Fruit fly (Drosophila melanogaster) whole organism, embryonic: ENCODE measurements around the gene Nepl13.
A peak's percentile ranks its signal among the peaks of the same experiment; 100 is the strongest.

Source experiments
- CG10267 ChIP-seq: fragments of 200-800 bp; sonication (Bioruptor generic); optimal IDR thresholded peaks from 2 replicates; lab custom pipeline; 2018; ENCODE audit warnings: missing biosample characterization, mild to moderate bottlenecking, missing genetic modification characterization, moderate library complexity
- CG11504 ChIP-seq: fragments of 200-800 bp; sonication (Bioruptor generic); optimal IDR thresholded peaks from 3 replicates; lab custom pipeline; 2019; ENCODE audit warnings: missing biosample characterization, mild to moderate bottlenecking, missing genetic modification characterization, moderate library complexity
- CG11560 ChIP-seq: fragments of 200-800 bp; sonication (Bioruptor generic); IDR thresholded peaks from 3 replicates; pipeline ENCODE4 v1.3.6; 2022; ENCODE audit warnings: missing biosample characterization, missing genetic modification characterization
- CG13287 ChIP-seq: fragments of 200-800 bp; sonication (Bioruptor generic); IDR thresholded peaks from 2 replicates; pipeline ENCODE4 v1.3.6; 2022; ENCODE audit warnings: missing biosample characterization, missing genetic modification characterization; ENCODE audit not compliant: partially characterized antibody
- CG15514 ChIP-seq: fragments of 200-800 bp; sonication (Bioruptor generic); optimal IDR thresholded peaks from 3 replicates; lab custom pipeline; 2017; ENCODE audit warnings: missing biosample characterization, missing genetic modification characterization, mild to moderate bottlenecking, moderate library complexity, missing genetic modification reagents
- CG1603 ChIP-seq: fragments of 200-800 bp; sonication (Bioruptor generic); optimal IDR thresholded peaks from 2 replicates; lab custom pipeline; 2019; ENCODE audit warnings: missing biosample characterization, mild to moderate bottlenecking, missing genetic modification characterization, moderate library complexity
- CG17385 ChIP-seq: fragments of 200-800 bp; sonication (Bioruptor generic); optimal IDR thresholded peaks from 3 replicates; lab custom pipeline; 2018; ENCODE audit warnings: missing biosample characterization, mild to moderate bottlenecking, missing genetic modification characterization
- CG18262 ChIP-seq: fragments of 200-800 bp; optimal IDR thresholded peaks from 3 replicates; lab custom pipeline; 2019; ENCODE audit warnings: missing biosample characterization, mild to moderate bottlenecking, missing genetic modification characterization, moderate library complexity
- CG2116 ChIP-seq: fragments of 200-800 bp; sonication (Bioruptor generic); optimal IDR thresholded peaks from 3 replicates; lab custom pipeline; 2018; ENCODE audit warnings: missing biosample characterization, mild to moderate bottlenecking, missing genetic modification characterization
- CG2678 ChIP-seq: fragments of 200-800 bp; sonication (Bioruptor generic); optimal IDR thresholded peaks from 3 replicates; lab custom pipeline; 2019; ENCODE audit warnings: missing biosample characterization, mild to moderate bottlenecking, missing genetic modification characterization, moderate library complexity
- CG30020 ChIP-seq: fragments of 200-800 bp; optimal IDR thresholded peaks from 2 replicates; lab custom pipeline; 2019; ENCODE audit warnings: missing biosample characterization, mild to moderate bottlenecking, missing genetic modification characterization, moderate library complexity
- CG32772 ChIP-seq: fragments of 200-800 bp; sonication (Bioruptor generic); IDR thresholded peaks from 2 replicates; pipeline ENCODE4 v1.3.6; 2022; ENCODE audit warnings: missing biosample characterization, missing genetic modification characterization
- CG34224 ChIP-seq: fragments of 200-800 bp; sonication (Bioruptor generic); IDR thresholded peaks from 3 replicates; pipeline ENCODE4 v1.3.6; 2022; ENCODE audit warnings: missing biosample characterization, missing genetic modification characterization; ENCODE audit not compliant: partially characterized antibody
- CG3838 ChIP-seq: fragments of 200-800 bp; sonication (Bioruptor generic); optimal IDR thresholded peaks from 3 replicates; lab custom pipeline; 2016; ENCODE audit warnings: missing biosample characterization, missing genetic modification characterization
- CG4617 ChIP-seq: fragments of 200-800 bp; sonication (Bioruptor generic); optimal IDR thresholded peaks from 3 replicates; lab custom pipeline; 2016; ENCODE audit warnings: missing biosample characterization, missing genetic modification characterization, borderline replicate concordance
- CG6175 ChIP-seq: fragments of 200-800 bp; sonication (Bioruptor generic); IDR thresholded peaks from 3 replicates; pipeline ENCODE4 v1.3.6; 2022; ENCODE audit warnings: missing biosample characterization, missing genetic modification characterization
- CG6791 ChIP-seq: fragments of 200-800 bp; sonication (Bioruptor generic); IDR thresholded peaks from 3 replicates; pipeline ENCODE4 v1.3.6; 2022; ENCODE audit warnings: missing biosample characterization, missing genetic modification characterization; ENCODE audit not compliant: partially characterized antibody
- CG6813 ChIP-seq: fragments of 200-800 bp; sonication (Bioruptor generic); optimal IDR thresholded peaks from 2 replicates; lab custom pipeline; 2017; ENCODE audit warnings: missing biosample characterization, missing genetic modification characterization, mild to moderate bottlenecking, moderate library complexity, missing genetic modification reagents
- CG7987 ChIP-seq: fragments of 200-800 bp; sonication (Bioruptor generic); optimal IDR thresholded peaks from 2 replicates; lab custom pipeline; 2018; ENCODE audit warnings: missing biosample characterization, mild to moderate bottlenecking, missing genetic modification characterization, moderate library complexity
- CG9817 ChIP-seq: fragments of 200-800 bp; sonication (Bioruptor generic); optimal IDR thresholded peaks from 2 replicates; lab custom pipeline; 2018; ENCODE audit warnings: missing biosample characterization, mild to moderate bottlenecking, missing genetic modification characterization, moderate library complexity
- CTCF ChIP-seq: fragments of 200-800 bp; sonication (Bioruptor generic); optimal IDR thresholded peaks from 2 replicates; lab custom pipeline; 2017; ENCODE audit warnings: missing biosample characterization, mild to moderate bottlenecking, missing genetic modification characterization, moderate library complexity
- Dll ChIP-seq: fragments of 200-800 bp; sonication (Bioruptor generic); IDR thresholded peaks from 4 replicates; pipeline ENCODE4 v1.3.6; 2022; ENCODE audit warnings: missing biosample characterization, missing genetic modification characterization; ENCODE audit not compliant: partially characterized antibody
- Doc3 ChIP-seq: fragments of 200-800 bp; sonication (Bioruptor generic); IDR thresholded peaks from 3 replicates; pipeline ENCODE4 v1.3.6; 2022; ENCODE audit warnings: missing biosample characterization, missing genetic modification characterization; ENCODE audit not compliant: partially characterized antibody
- Dp ChIP-seq: fragments of 200-800 bp; sonication (Bioruptor generic); optimal IDR thresholded peaks from 2 replicates; lab custom pipeline; 2018; ENCODE audit warnings: missing biosample characterization, mild to moderate bottlenecking, missing genetic modification characterization, moderate library complexity
- Dref ChIP-seq: fragments of 200-800 bp; sonication (Bioruptor generic); IDR thresholded peaks from 2 replicates; pipeline ENCODE4 v1.3.6; 2022; ENCODE audit warnings: missing biosample characterization, missing genetic modification characterization
- Drgx ChIP-seq: fragments of 200-800 bp; sonication (Bioruptor generic); IDR thresholded peaks from 2 replicates; pipeline ENCODE4 v1.3.6; 2022; ENCODE audit warnings: missing biosample characterization, missing genetic modification characterization
- E2f2 ChIP-seq: fragments of 200-800 bp; sonication (Bioruptor generic); IDR thresholded peaks from 2 replicates; pipeline ENCODE4 v1.3.6; 2022; ENCODE audit warnings: missing biosample characterization, missing genetic modification characterization
- HLH4C ChIP-seq: fragments of 200-800 bp; sonication (Bioruptor generic); IDR thresholded peaks from 3 replicates; pipeline ENCODE4 v1.3.6; 2022; ENCODE audit warnings: missing biosample characterization, missing genetic modification characterization; ENCODE audit not compliant: partially characterized antibody
- Hr39 ChIP-seq: fragments of >200 bp; optimal IDR thresholded peaks from 2 replicates; lab custom pipeline; 2017
- Hr78 ChIP-seq, 2 experiments: fragments of 200-800 bp in 1 of 2; fragments of >200 bp in 1 of 2; sonication (Bioruptor generic) in 1 of 2; optimal IDR thresholded peaks; 2 replicates each; lab custom pipeline; 2017 to 2019; ENCODE audit warnings: missing biosample characterization in 2 of 2, missing genetic modification characterization in 2 of 2, mild to moderate bottlenecking in 1 of 2, moderate library complexity in 1 of 2
- MESR4 ChIP-seq: fragments of 200-800 bp; sonication (Bioruptor generic); optimal IDR thresholded peaks from 2 replicates; lab custom pipeline; 2018; ENCODE audit warnings: missing biosample characterization, mild to moderate bottlenecking, missing genetic modification characterization, moderate library complexity
- Opbp ChIP-seq: fragments of 200-800 bp; sonication (Bioruptor generic); IDR thresholded peaks from 3 replicates; pipeline ENCODE4 v1.3.6; 2022; ENCODE audit warnings: missing biosample characterization, missing genetic modification characterization; ENCODE audit not compliant: partially characterized antibody
- Scr ChIP-seq: fragments of 200-800 bp; sonication (Bioruptor generic); IDR thresholded peaks from 2 replicates; pipeline ENCODE4 v1.3.6; 2022; ENCODE audit warnings: missing biosample characterization, missing genetic modification characterization; ENCODE audit not compliant: partially characterized antibody
- TFAM ChIP-seq: fragments of 200-800 bp; sonication (Bioruptor generic); optimal IDR thresholded peaks from 2 replicates; lab custom pipeline; 2017; ENCODE audit warnings: missing biosample characterization, missing genetic modification characterization, inconsistent platforms
- Usf ChIP-seq: fragments of 200-800 bp; sonication (Bioruptor generic); optimal IDR thresholded peaks from 2 replicates; lab custom pipeline; 2017; ENCODE audit warnings: missing genotype, missing biosample characterization, missing genetic modification characterization
- YL-1 ChIP-seq: fragments of 200-800 bp; sonication (Bioruptor generic); optimal IDR thresholded peaks from 3 replicates; lab custom pipeline; 2017; ENCODE audit warnings: missing biosample characterization, mild to moderate bottlenecking, missing genetic modification characterization
- amos ChIP-seq: fragments of 200-800 bp; sonication (Bioruptor generic); IDR thresholded peaks from 2 replicates; pipeline ENCODE4 v1.3.6; 2022; ENCODE audit warnings: missing biosample characterization, missing genetic modification characterization; ENCODE audit not compliant: partially characterized antibody
- bbx ChIP-seq: fragments of 200-800 bp; sonication (Bioruptor generic); IDR thresholded peaks from 2 replicates; pipeline ENCODE4 v1.3.6; 2022; ENCODE audit warnings: missing biosample characterization, missing genetic modification characterization; ENCODE audit not compliant: partially characterized antibody
- cato ChIP-seq: fragments of 200-800 bp; sonication (Bioruptor generic); optimal IDR thresholded peaks from 2 replicates; lab custom pipeline; 2016; ENCODE audit warnings: missing biosample characterization, missing genetic modification characterization, borderline replicate concordance
- chinmo ChIP-seq: fragments of 200-800 bp; sonication (Bioruptor generic); IDR thresholded peaks from 4 replicates; pipeline ENCODE4 v1.3.6; 2022; ENCODE audit warnings: missing biosample characterization, missing genetic modification characterization; ENCODE audit not compliant: partially characterized antibody
- dmrt99B ChIP-seq: fragments of 200-800 bp; sonication (Bioruptor generic); optimal IDR thresholded peaks from 2 replicates; lab custom pipeline; 2018; ENCODE audit warnings: missing biosample characterization, mild to moderate bottlenecking, missing genetic modification characterization, moderate library complexity
- lbe ChIP-seq: fragments of 200-800 bp; sonication (Bioruptor generic); optimal IDR thresholded peaks from 2 replicates; lab custom pipeline; 2016; ENCODE audit warnings: missing biosample characterization, mild to moderate bottlenecking, missing genetic modification characterization
- mld ChIP-seq: fragments of 200-800 bp; sonication (Bioruptor generic); IDR thresholded peaks from 3 replicates; pipeline ENCODE4 v1.3.6; 2022; ENCODE audit warnings: missing biosample characterization, missing genetic modification characterization; ENCODE audit not compliant: partially characterized antibody
- nerfin-1 ChIP-seq: fragments of 200-800 bp; sonication (Bioruptor generic); optimal IDR thresholded peaks from 3 replicates; lab custom pipeline; 2019; ENCODE audit warnings: missing biosample characterization, mild to moderate bottlenecking, missing genetic modification characterization, moderate library complexity
- sug ChIP-seq: fragments of 200-800 bp; optimal IDR thresholded peaks from 2 replicates; lab custom pipeline; 2019; ENCODE audit warnings: missing biosample characterization, mild to moderate bottlenecking, missing genetic modification characterization, moderate library complexity
- tio ChIP-seq: fragments of 200-800 bp; sonication (Bioruptor generic); optimal IDR thresholded peaks from 2 replicates; lab custom pipeline; 2017; ENCODE audit warnings: missing biosample characterization, missing genetic modification characterization, inconsistent platforms
- unc-4 ChIP-seq: fragments of 200-800 bp; sonication (Bioruptor generic); IDR thresholded peaks from 2 replicates; pipeline ENCODE4 v1.3.6; 2022; ENCODE audit warnings: missing biosample characterization, missing genetic modification characterization; ENCODE audit not compliant: partially characterized antibody
- zfh1 ChIP-seq: fragments of 200-800 bp; sonication (Bioruptor generic); IDR thresholded peaks from 3 replicates; pipeline ENCODE4 v1.3.6; 2022; ENCODE audit warnings: missing biosample characterization, missing genetic modification characterization

The Nepl13 gene

DNA sequence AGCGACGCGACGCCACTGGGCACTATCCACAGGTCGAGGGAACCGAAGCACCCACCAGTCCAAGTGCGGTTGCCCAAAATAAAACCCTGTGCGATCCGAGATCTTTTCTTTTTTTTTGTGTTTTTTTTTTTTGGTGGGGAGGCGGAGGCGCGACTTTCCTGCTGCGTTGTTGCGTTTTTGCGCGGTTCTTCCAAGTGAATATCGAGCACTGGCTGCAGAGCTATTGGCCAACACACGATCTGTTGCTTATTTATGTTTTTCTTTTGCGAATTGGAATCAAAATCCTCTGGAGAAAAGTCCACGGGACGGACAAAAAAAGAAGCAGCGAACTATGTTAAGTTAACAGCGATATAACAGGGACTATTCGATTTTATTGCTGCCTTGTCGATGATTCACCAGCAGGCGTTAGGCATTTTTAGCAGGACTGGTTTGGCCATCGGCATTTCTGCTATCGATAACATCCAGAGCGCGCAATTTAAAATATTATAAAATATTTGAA, 40.0 kb downstream of the Nepl13 start, which contains the start of gene wge (continued):
- TF ChIP-seq Opbp (GFP tag; lab: Robert Waterston, UW) = peak; percentile 58; the same call in 1 of the 3 replicates
- TF ChIP-seq Hr78 (GFP tag; optimal IDR thresholded peaks at IDR 0.05; lab: Kevin White, UChicago) = no peak
- TF ChIP-seq Scr (GFP tag; lab: Robert Waterston, UW) = peak; percentile 64
- peak; percentile 96 for TF ChIP-seq E2f2
- TF ChIP-seq Usf = no peak
- peak; percentile 55 for TF ChIP-seq CTCF
- TF ChIP-seq CG9817 (tag; lab: Kevin White, UChicago) = no peak
- TF ChIP-seq CG18262 = peak; percentile 18
- TF ChIP-seq CG6175 = no peak
- peak; percentile 1 for TF ChIP-seq CG2678 (tag; lab: Kevin White, UChicago)
- TF ChIP-seq CG11504 = no peak
- peak; percentile 74 for TF ChIP-seq MESR4
- TF ChIP-seq CG6813 (GFP tag; lab: Kevin White, UChicago) = no peak
- TF ChIP-seq Hr39 (lab: Kevin White, UChicago) = no peak
- peak; percentile 63; the same call in 2 of the 3 replicates for TF ChIP-seq HLH4C (GFP tag; lab: Robert Waterston, UW)
- TF ChIP-seq CG13287 (GFP tag; lab: Robert Waterston, UW) = peak; percentile 79
- peak; percentile 5 for TF ChIP-seq sug (tag; lab: Kevin White, UChicago)
- TF ChIP-seq Dll = peak; percentile 71; the same call in 3 of the 4 replicates
- no peak for TF ChIP-seq tio (GFP tag; lab: Kevin White, UChicago)
- TF ChIP-seq CG7987 (GFP tag; lab: Kevin White, UChicago) = no peak
- TF ChIP-seq CG17385 (GFP tag; lab: Kevin White, UChicago) = peak; percentile 56
- peak; percentile 71 for TF ChIP-seq CG34224 (GFP tag; lab: Robert Waterston, UW)
- peak; percentile 69 for TF ChIP-seq unc-4 (GFP tag; lab: Robert Waterston, UW)
- TF ChIP-seq CG30020 (tag; lab: Kevin White, UChicago) = no peak
- peak; percentile 30 for TF ChIP-seq CG10267 (tag; lab: Kevin White, UChicago)
- TF ChIP-seq bbx (GFP tag; lab: Robert Waterston, UW) = peak; percentile 74
- peak; percentile 65 for TF ChIP-seq amos (GFP tag; lab: Robert Waterston, UW)
- no peak for TF ChIP-seq cato (GFP tag; lab: Kevin White, UChicago)
- peak; percentile 44; the same call in 2 of the 3 replicates for TF ChIP-seq Doc3 (GFP tag; lab: Robert Waterston, UW)
- TF ChIP-seq TFAM (GFP tag; lab: Kevin White, UChicago) = no peak
- peak; percentile 34 for TF ChIP-seq CG1603 (tag; lab: Kevin White, UChicago)
- peak; percentile 71; the same call in 1 of the 4 replicates for TF ChIP-seq chinmo (GFP tag; lab: Robert Waterston, UW)
- TF ChIP-seq dmrt99B (tag; lab: Kevin White, UChicago) = no peak
- TF ChIP-seq nerfin-1 = peak; percentile 72
- TF ChIP-seq CG4617 (GFP tag; lab: Kevin White, UChicago) = peak; percentile 88
- TF ChIP-seq mld = peak; percentile 55; the same call in 1 of the 3 replicates
- peak; percentile 40; the same call in 1 of the 2 replicates for TF ChIP-seq Drgx (GFP tag; lab: Robert Waterston, UW)
- TF ChIP-seq CG32772 (GFP tag; lab: Robert Waterston, UW) = peak; percentile 60
- peak; percentile 71 for TF ChIP-seq CG2116 (GFP tag; lab: Kevin White, UChicago)
- TF ChIP-seq CG3838 (GFP tag; lab: Kevin White, UChicago) = no peak
- peak; percentile 94 for TF ChIP-seq Dp (GFP tag; lab: Kevin White, UChicago)
- TF ChIP-seq Dref (GFP tag; lab: Robert Waterston, UW) = peak; percentile 91
- TF ChIP-seq CG11560 (tag; lab: Robert Waterston, UW) = peak; percentile 96
- peak; percentile 38 for TF ChIP-seq CG15514 (GFP tag; lab: Kevin White, UChicago)
- no peak for TF ChIP-seq zfh1 (GFP tag; lab: Robert Waterston, UW)
- TF ChIP-seq YL-1 = peak; percentile 62
- TF ChIP-seq CG6791 = peak; percentile 74
- peak; percentile 39 for TF ChIP-seq lbe (GFP tag; lab: Kevin White, UChicago)
